Worm (Caenorhabditis elegans): ENCODE data around the gene srt-11.

Gene srt-11

ce11 chrII:14804259-14804899, 1.4 kb upstream of the srt-11 start, which contains the start of gene W01D2.3 (continued):
- TF ChIP-seq che-1 (tag; optimal IDR thresholded peaks at IDR 0.05) (peak; percentile 94), ahr-1 (tag; optimal IDR thresholded peaks at IDR 0.05) (peak; percentile 87), C38D4.7 (GFP tag; optimal IDR thresholded peaks at IDR 0.05) (peak; percentile 93), ceh-18 (tag; optimal IDR thresholded peaks at IDR 0.05) (peak; percentile 82), ceh-34 (tag; optimal IDR thresholded peaks at IDR 0.05) (peak; percentile 96), hlh-30 (tag; optimal IDR thresholded peaks at IDR 0.05; ENCODE audit: insufficient read depth) (peak; percentile 32), nhr-232 (tag; optimal IDR thresholded peaks at IDR 0.05) (peak; percentile 91), T23F11.4 (GFP tag; optimal IDR thresholded peaks at IDR 0.05) (peak; percentile 85), eyg-1 (tag; optimal IDR thresholded peaks at IDR 0.05) (peak; percentile 97), nhr-11 (tag; optimal IDR thresholded peaks at IDR 0.05) (no peak), dve-1 (tag; optimal IDR thresholded peaks at IDR 0.05) (peak; percentile 79), ceh-48 (tag; optimal IDR thresholded peaks at IDR 0.05) (peak; percentile 89), lim-6 (tag; optimal IDR thresholded peaks at IDR 0.05) (peak; percentile 81), gmeb-2 (tag; optimal IDR thresholded peaks at IDR 0.05) (peak; percentile 79), pha-2 (tag; optimal IDR thresholded peaks at IDR 0.05) (peak; percentile 92), unc-55 (GFP tag; optimal IDR thresholded peaks at IDR 0.05) (no peak), hlh-15 (tag; optimal IDR thresholded peaks at IDR 0.05) (peak; percentile 73), elt-4 (tag; optimal IDR thresholded peaks at IDR 0.05) (peak; percentile 8), odd-2 (tag; optimal IDR thresholded peaks at IDR 0.05) (peak; percentile 61), mec-3 (tag; optimal IDR thresholded peaks at IDR 0.05; ENCODE audit: borderline replicate concordance) (peak; percentile 90)

- TF ChIP-seq nhr-232 (tag; optimal IDR thresholded peaks at IDR 0.05) = no peak
- TF ChIP-seq fkh-6 (tag; optimal IDR thresholded peaks at IDR 0.05) = no peak
- TF ChIP-seq dve-1 (tag; optimal IDR thresholded peaks at IDR 0.05) = no peak
- no peak for TF ChIP-seq ceh-9 (tag; optimal IDR thresholded peaks at IDR 0.05)
- TF ChIP-seq ceh-45 (GFP tag; IDR thresholded peaks at IDR 0.05) = no peak
- no peak for TF ChIP-seq ama-1 (optimal IDR thresholded peaks at IDR 0.05)
- TF ChIP-seq unc-55 (GFP tag; optimal IDR thresholded peaks at IDR 0.05) = no peak
Measured at ce11 chrII:14808686-14809085, 2.9 kb downstream of the srt-11 start, which contains the start of gene W01D2.6. TSS of gene W01D2.6 (plus strand) at chrII:14808986.

- TF ChIP-seq ceh-18 (tag; optimal IDR thresholded peaks at IDR 0.05) (peak; percentile 4), pat-9 (tag; optimal IDR thresholded peaks at IDR 0.05) (no peak), unc-42 (tag; optimal IDR thresholded peaks at IDR 0.05) (peak; percentile 41), madf-2 (tag; optimal IDR thresholded peaks at IDR 0.05) (no peak), sox-2 (GFP tag; IDR thresholded peaks at IDR 0.05) (no peak)
Measured at ce11 chrII:14810609-14811008, 4.8 kb downstream of the srt-11 start.

DNA sequence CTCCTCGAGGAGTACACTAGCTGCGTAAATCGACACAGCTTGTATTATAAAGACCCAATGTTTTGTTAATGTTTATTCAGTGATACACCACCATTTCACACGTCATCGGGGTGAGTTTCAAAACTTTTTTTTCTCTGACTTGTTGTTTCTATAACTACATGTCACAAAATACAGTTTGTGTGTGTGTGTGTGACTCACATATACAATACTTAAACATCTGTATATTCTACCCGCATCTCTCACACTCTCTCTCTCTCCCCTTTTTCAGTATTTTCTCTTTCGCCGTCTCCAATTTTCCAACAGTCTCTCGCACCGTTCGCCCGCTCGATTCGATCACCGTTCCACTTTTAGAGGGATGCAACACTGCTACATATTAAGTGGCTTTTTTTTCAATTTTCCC, 5.7 kb downstream of the srt-11 start:
- no peak for TF ChIP-seq K09A11.1 (tag; optimal IDR thresholded peaks at IDR 0.05; ENCODE audit: insufficient read depth)
- no peak for TF ChIP-seq nhr-11 (tag; optimal IDR thresholded peaks at IDR 0.05)
- no peak for TF ChIP-seq elt-2 (tag; optimal IDR thresholded peaks at IDR 0.05)
- TF ChIP-seq ceh-14 (tag; optimal IDR thresholded peaks at IDR 0.05) = no peak
- TF ChIP-seq F13H6.1 (tag; optimal IDR thresholded peaks at IDR 0.05) = no peak
- TF ChIP-seq zip-5 (tag; optimal IDR thresholded peaks at IDR 0.05) = no peak
- no peak for TF ChIP-seq hlh-6 (tag; optimal IDR thresholded peaks at IDR 0.05)
- no peak for TF ChIP-seq hlh-8 (tag; optimal IDR thresholded peaks at IDR 0.05)
- TF ChIP-seq Y22D7AL.16 (tag; optimal IDR thresholded peaks at IDR 0.05) = no peak
- no peak for TF ChIP-seq pat-9 (tag; optimal IDR thresholded peaks at IDR 0.05)
- TF ChIP-seq che-1 (tag; optimal IDR thresholded peaks at IDR 0.05) = no peak
- TF ChIP-seq unc-86 (tag; optimal IDR thresholded peaks at IDR 0.05) = no peak
- TF ChIP-seq hlh-13 (GFP tag; optimal IDR thresholded peaks at IDR 0.05) = no peak
- TF ChIP-seq K02D7.2 (tag; optimal IDR thresholded peaks at IDR 0.05) = no peak
- no peak for TF ChIP-seq lim-6 (tag; optimal IDR thresholded peaks at IDR 0.05)

All from whole organism, late embryonic.